Fruit fly (Drosophila melanogaster) whole organism, prepupa: ENCODE data around the gene CG15024.

Experiments used
- Blimp-1 ChIP-seq: fragments of 200-800 bp; sonication (Bioruptor generic); optimal IDR thresholded peaks from 3 replicates; lab custom pipeline; 2017; ENCODE audit warnings: missing biosample characterization, missing genetic modification characterization, mild to moderate bottlenecking, moderate library complexity, missing genetic modification reagents
- CG15336 ChIP-seq: fragments of 200-800 bp; sonication (Bioruptor generic); IDR thresholded peaks from 2 replicates; pipeline ENCODE4 v1.3.6; 2022; ENCODE audit warnings: missing biosample characterization, missing genetic modification characterization
- CG16779 ChIP-seq: fragments of 200-800 bp; sonication (Bioruptor generic); optimal IDR thresholded peaks from 3 replicates; lab custom pipeline; 2017; ENCODE audit warnings: missing biosample characterization, mild to moderate bottlenecking, missing genetic modification characterization
- CG32006 ChIP-seq: fragments of 200-800 bp; sonication (Bioruptor generic); optimal IDR thresholded peaks from 3 replicates; lab custom pipeline; 2017; ENCODE audit warnings: missing biosample characterization, mild to moderate bottlenecking, missing genetic modification characterization
- CG34406 ChIP-seq: fragments of 200-800 bp; sonication (Bioruptor generic); optimal IDR thresholded peaks from 3 replicates; lab custom pipeline; 2016; ENCODE audit warnings: missing biosample characterization, missing genetic modification characterization
- CG4318 ChIP-seq: fragments of 200-800 bp; sonication (Bioruptor generic); optimal IDR thresholded peaks from 3 replicates; lab custom pipeline; 2017; ENCODE audit warnings: missing biosample characterization, mild to moderate bottlenecking, missing genetic modification characterization
- CG6163 ChIP-seq: fragments of 200-800 bp; sonication (Bioruptor generic); IDR thresholded peaks from 3 replicates; pipeline ENCODE4 v1.3.6; 2022; ENCODE audit warnings: missing biosample characterization, missing genetic modification characterization
- CG6276 ChIP-seq: fragments of 200-800 bp; sonication (Bioruptor generic); optimal IDR thresholded peaks from 2 replicates; lab custom pipeline; 2017; ENCODE audit warnings: missing biosample characterization, mild to moderate bottlenecking, missing genetic modification characterization
- CG6792 ChIP-seq: fragments of 200-800 bp; sonication (Bioruptor generic); optimal IDR thresholded peaks from 3 replicates; lab custom pipeline; 2016; ENCODE audit warnings: missing biosample characterization, missing genetic modification characterization
- CG6854 ChIP-seq: fragments of 200-800 bp; sonication (Bioruptor generic); optimal IDR thresholded peaks from 2 replicates; lab custom pipeline; 2017; ENCODE audit warnings: missing biosample characterization, mild to moderate bottlenecking, missing genetic modification characterization
- CG7368 ChIP-seq: fragments of 200-800 bp; sonication (Bioruptor generic); optimal IDR thresholded peaks from 3 replicates; lab custom pipeline; 2016; ENCODE audit warnings: missing biosample characterization, missing genetic modification characterization
- CG8119 ChIP-seq: fragments of 200-800 bp; sonication (Bioruptor generic); IDR thresholded peaks from 3 replicates; pipeline ENCODE4 v1.3.6; 2022; ENCODE audit warnings: missing biosample characterization, missing genetic modification characterization
- CG8319 ChIP-seq: fragments of 200-800 bp; sonication (Bioruptor generic); optimal IDR thresholded peaks from 3 replicates; lab custom pipeline; 2016; ENCODE audit warnings: missing biosample characterization, missing genetic modification characterization
- CG8632 ChIP-seq: fragments of 200-800 bp; sonication (Bioruptor generic); optimal IDR thresholded peaks from 3 replicates; lab custom pipeline; 2016; ENCODE audit warnings: missing biosample characterization, missing genetic modification characterization
- CG9139 ChIP-seq: fragments of 200-800 bp; sonication (Bioruptor generic); optimal IDR thresholded peaks from 3 replicates; lab custom pipeline; 2017; ENCODE audit warnings: missing biosample characterization, mild to moderate bottlenecking, missing genetic modification characterization
- Eip78C ChIP-seq: fragments of 200-800 bp; sonication (Bioruptor generic); peaks from one replicate; lab custom pipeline; 2016; ENCODE audit warnings: missing biosample characterization, missing genetic modification characterization
- Eip93F ChIP-seq: fragments of 200-800 bp; sonication (Bioruptor generic); optimal IDR thresholded peaks from 2 replicates; lab custom pipeline; 2016; ENCODE audit warnings: missing biosample characterization, mild to moderate bottlenecking, missing genetic modification characterization
- Ets96B ChIP-seq: fragments of 200-800 bp; optimal IDR thresholded peaks from 2 replicates; lab custom pipeline; 2019; ENCODE audit warnings: missing biosample characterization, mild to moderate bottlenecking, missing genetic modification characterization, moderate library complexity
- Gug ChIP-seq: fragments of 200-800 bp; sonication (Bioruptor generic); IDR thresholded peaks from 2 replicates; pipeline ENCODE4 v1.3.6; 2022; ENCODE audit warnings: missing biosample characterization, missing genetic modification characterization
- Hr38 ChIP-seq: sonication (Bioruptor generic); optimal IDR thresholded peaks from 2 replicates; lab custom pipeline; 2016; ENCODE audit warnings: missing biosample characterization, missing genetic modification characterization
- Hr39 ChIP-seq: fragments of 200-800 bp; sonication (Bioruptor generic); optimal IDR thresholded peaks from 2 replicates; lab custom pipeline; 2016; ENCODE audit warnings: missing biosample characterization, missing genetic modification characterization
- Hr4 ChIP-seq: fragments of 200-800 bp; sonication (Bioruptor generic); optimal IDR thresholded peaks from 3 replicates; lab custom pipeline; 2016; ENCODE audit warnings: missing biosample characterization, missing genetic modification characterization
- Lpt ChIP-seq: fragments of 200-800 bp; sonication (Bioruptor generic); optimal IDR thresholded peaks from 3 replicates; lab custom pipeline; 2016; ENCODE audit warnings: missing biosample characterization, missing genetic modification characterization
- OdsH ChIP-seq: fragments of 200-800 bp; sonication (Bioruptor generic); optimal IDR thresholded peaks from 3 replicates; lab custom pipeline; 2016; ENCODE audit warnings: missing biosample characterization, missing genetic modification characterization
- Smox ChIP-seq: fragments of 200-800 bp; sonication (Bioruptor generic); optimal IDR thresholded peaks from 3 replicates; lab custom pipeline; 2016; ENCODE audit warnings: missing biosample characterization, missing genetic modification characterization
- Sox14 ChIP-seq: fragments of 200-800 bp; sonication (Bioruptor generic); optimal IDR thresholded peaks from 3 replicates; lab custom pipeline; 2016; ENCODE audit warnings: missing biosample characterization, missing genetic modification characterization
- Sox15 ChIP-seq: fragments of 200-800 bp; sonication (Bioruptor generic); optimal IDR thresholded peaks from 3 replicates; lab custom pipeline; 2016; ENCODE audit warnings: missing biosample characterization, missing genetic modification characterization
- achi ChIP-seq: fragments of 200-800 bp; sonication (Bioruptor generic); optimal IDR thresholded peaks from 3 replicates; lab custom pipeline; 2016; ENCODE audit warnings: missing biosample characterization, missing genetic modification characterization
- acj6 ChIP-seq: fragments of 200-800 bp; sonication (Bioruptor generic); optimal IDR thresholded peaks from 3 replicates; lab custom pipeline; 2016; ENCODE audit warnings: missing biosample characterization, missing genetic modification characterization
- dac ChIP-seq: fragments of 200-800 bp; sonication (Bioruptor generic); optimal IDR thresholded peaks from 2 replicates; lab custom pipeline; 2017; ENCODE audit warnings: missing biosample characterization, mild to moderate bottlenecking, missing genetic modification characterization
- esn ChIP-seq: fragments of 200-800 bp; sonication (Bioruptor generic); optimal IDR thresholded peaks from 2 replicates; lab custom pipeline; 2016; ENCODE audit warnings: missing biosample characterization, mild to moderate bottlenecking, missing genetic modification characterization, moderate library complexity
- lz ChIP-seq: fragments of 200-800 bp; sonication (Bioruptor generic); optimal IDR thresholded peaks from 3 replicates; lab custom pipeline; 2016; ENCODE audit warnings: missing biosample characterization, missing genetic modification characterization
- net ChIP-seq: fragments of 200-800 bp; sonication (Bioruptor generic); optimal IDR thresholded peaks from 3 replicates; lab custom pipeline; 2016; ENCODE audit warnings: missing biosample characterization, missing genetic modification characterization
- pdm3 ChIP-seq: fragments of 200-800 bp; sonication (Bioruptor generic); optimal IDR thresholded peaks from 3 replicates; lab custom pipeline; 2016; ENCODE audit warnings: missing biosample characterization, missing genetic modification characterization
- salr ChIP-seq, 2 experiments: fragments of 200-800 bp; sonication (Bioruptor generic); optimal IDR thresholded peaks; 3 replicates each; lab custom pipeline; 2016 to 2018; ENCODE audit warnings: missing biosample characterization in 2 of 2, missing genetic modification characterization in 2 of 2, mild to moderate bottlenecking in 1 of 2
- spab ChIP-seq: fragments of 200-800 bp; sonication (Bioruptor generic); optimal IDR thresholded peaks from 2 replicates; lab custom pipeline; 2017; ENCODE audit warnings: missing biosample characterization, mild to moderate bottlenecking, missing genetic modification characterization, missing genetic modification reagents
- ss ChIP-seq, 2 experiments: fragments of 200-800 bp; sonication (Bioruptor generic); optimal IDR thresholded peaks; 2 replicates in 1 of 2; 3 replicates in 1 of 2; lab custom pipeline; 2017 to 2018; ENCODE audit warnings: mild to moderate bottlenecking in 2 of 2, missing biosample characterization in 2 of 2, missing genetic modification characterization in 2 of 2, moderate library complexity in 1 of 2
- topi ChIP-seq: fragments of 200-800 bp; sonication (Bioruptor generic); optimal IDR thresholded peaks from 3 replicates; lab custom pipeline; 2016; ENCODE audit warnings: missing biosample characterization, missing genetic modification characterization
- vri ChIP-seq: fragments of 200-800 bp; sonication (Bioruptor generic); optimal IDR thresholded peaks from 3 replicates; lab custom pipeline; 2016; ENCODE audit warnings: missing biosample characterization, mild to moderate bottlenecking, missing genetic modification characterization

The CG15024 gene

DNA sequence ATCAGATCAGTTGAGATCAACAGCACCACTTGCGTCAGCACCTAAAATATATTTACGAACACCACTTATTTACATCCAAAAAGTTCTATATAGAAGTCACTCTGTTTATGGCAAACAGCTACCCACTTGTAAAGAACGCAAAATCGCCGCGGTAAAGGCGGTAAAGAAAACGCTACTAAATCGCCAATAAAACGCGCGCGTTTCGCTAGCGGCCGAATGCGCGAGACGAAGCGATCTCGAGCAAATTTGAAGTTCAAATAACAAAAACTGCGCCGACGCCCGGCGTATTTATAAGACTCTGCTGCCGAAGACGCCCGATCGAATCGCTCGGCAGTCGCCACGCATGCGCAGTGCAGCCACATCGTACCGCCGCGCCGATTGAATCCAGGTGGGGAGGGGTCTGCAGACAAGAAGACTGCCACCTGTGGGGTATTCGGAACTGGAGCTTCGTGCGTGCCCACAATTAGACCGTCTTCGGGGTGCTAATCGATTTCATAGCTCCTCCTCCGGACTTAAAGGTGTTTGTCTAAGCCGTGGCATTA is 27.1 kb upstream of the CG15024 start, which contains the start of gene CG13722:
Gene CG13722 (minus strand): TSS at position 262 of the 542 bp plus-strand sequence.
- TF ChIP-seq lz (GFP tag; lab: Kevin White, UChicago) (no peak), salr (GFP tag; optimal IDR thresholded peaks at IDR 0.05; lab: Kevin White, UChicago) (no peak), CG4318 (GFP tag; lab: Kevin White, UChicago) (no peak), CG6163 (GFP tag; lab: Robert Waterston, UW) (no peak; the same call in 2 of the 3 replicates), CG9139 (GFP tag; lab: Kevin White, UChicago) (no peak), ss (GFP tag; optimal IDR thresholded peaks at IDR 0.05; lab: Kevin White, UChicago) (peak; percentile 28 to 79), Hr38 (no peak)

DNA sequence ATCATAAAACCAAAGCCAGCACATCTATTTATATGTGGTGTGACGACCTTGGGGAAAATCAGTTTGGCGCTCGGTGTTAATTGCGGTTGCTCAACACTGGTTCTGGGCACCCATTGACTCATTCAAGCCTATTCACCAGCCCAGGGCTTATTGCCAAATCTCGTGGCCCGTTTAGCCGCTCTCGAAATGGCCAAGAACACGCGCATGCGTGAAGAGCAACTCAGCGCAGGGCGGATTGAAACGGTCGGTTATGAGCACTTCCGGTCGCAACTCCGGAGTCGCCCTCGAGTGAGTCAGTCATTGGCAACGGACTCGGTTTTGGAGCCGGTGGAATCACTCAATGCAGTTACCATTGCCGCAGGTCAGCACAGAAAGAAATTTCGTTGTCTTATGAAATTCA is 25.9 kb upstream of the CG15024 start:
- TF ChIP-seq acj6 (GFP tag; lab: Kevin White, UChicago) (no peak), Gug (no peak), dac (no peak), lz (GFP tag; lab: Kevin White, UChicago) (no peak), CG7368 (GFP tag; lab: Kevin White, UChicago) (no peak), CG34406 (no peak), CG6792 (GFP tag; lab: Kevin White, UChicago) (no peak), net (no peak), Eip78C (GFP tag; lab: Kevin White, UChicago) (no peak), spab (GFP tag; lab: Kevin White, UChicago) (no peak)

DNA sequence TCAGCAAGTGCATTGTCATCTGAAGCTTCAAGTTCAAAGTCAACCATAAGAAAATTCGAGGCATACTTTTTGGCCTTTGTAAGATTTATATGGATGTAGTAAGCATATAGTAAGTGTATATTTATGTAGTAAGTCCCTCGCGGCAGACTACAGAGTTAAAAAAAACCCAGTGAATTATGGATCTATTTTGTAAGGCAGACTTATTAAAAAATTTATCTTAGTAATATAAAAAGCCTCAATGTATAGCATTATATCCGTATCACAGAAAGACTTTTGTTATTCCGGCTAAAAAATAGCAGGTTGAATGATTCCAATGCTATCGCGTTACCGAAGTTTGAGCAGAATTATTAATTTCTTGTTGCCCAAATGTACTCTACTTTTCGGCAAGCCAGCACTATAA is 21.0 kb upstream of the CG15024 start:
- TF ChIP-seq Smox (GFP tag; lab: Kevin White, UChicago), result peak; percentile 3
- no peak for TF ChIP-seq Lpt (GFP tag; lab: Kevin White, UChicago)
- TF ChIP-seq Eip93F, result no peak
- TF ChIP-seq Blimp-1 (GFP tag; lab: Kevin White, UChicago), result no peak
- no peak for TF ChIP-seq spab (GFP tag; lab: Kevin White, UChicago)
- no peak for TF ChIP-seq CG16779 (tag; lab: Kevin White, UChicago)
- TF ChIP-seq Eip78C (GFP tag; lab: Kevin White, UChicago), result peak; percentile 65
- TF ChIP-seq CG4318 (GFP tag; lab: Kevin White, UChicago), result no peak
- TF ChIP-seq Sox15 (GFP tag; lab: Kevin White, UChicago), result no peak
- TF ChIP-seq OdsH, result no peak
- peak; percentile 1 for TF ChIP-seq achi
- no peak for TF ChIP-seq salr (GFP tag; optimal IDR thresholded peaks at IDR 0.05; lab: Kevin White, UChicago)
- peak; percentile 24 for TF ChIP-seq Hr4 (GFP tag; lab: Kevin White, UChicago)
- no peak for TF ChIP-seq dac
- no peak for TF ChIP-seq CG32006 (GFP tag; lab: Kevin White, UChicago)

DNA sequence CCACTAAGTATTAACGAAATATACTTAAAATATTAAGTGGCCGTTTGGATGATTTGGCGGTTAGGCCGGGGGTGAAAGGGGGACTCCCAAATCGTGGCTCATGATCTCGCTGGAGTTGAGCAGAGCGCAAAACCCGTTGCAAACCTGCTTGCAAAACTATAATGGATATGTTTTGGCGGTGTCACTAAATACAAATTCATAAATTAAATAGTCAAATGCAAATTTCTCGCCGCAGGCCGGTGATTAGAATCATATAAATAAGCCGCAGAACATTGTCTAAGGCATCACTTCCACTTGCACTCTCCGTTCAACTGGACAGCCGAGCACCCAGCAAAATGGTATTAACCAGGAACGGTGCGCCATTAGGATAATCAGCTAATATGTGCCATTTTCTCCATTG is 18.9 kb upstream of the CG15024 start, which contains the start of gene CG11350:
Gene CG11350 (plus strand): TSS at position 301 of the 400 bp plus-strand sequence.
- TF ChIP-seq CG6276 (GFP tag; lab: Kevin White, UChicago) (no peak), CG34406 (no peak), topi (GFP tag; lab: Kevin White, UChicago) (no peak), achi (no peak), Sox15 (GFP tag; lab: Kevin White, UChicago) (no peak), CG4318 (GFP tag; lab: Kevin White, UChicago) (no peak), pdm3 (GFP tag; lab: Kevin White, UChicago) (no peak), CG8119 (GFP tag; lab: Robert Waterston, UW) (no peak), CG8319 (GFP tag; lab: Kevin White, UChicago) (no peak), Hr39 (GFP tag; lab: Kevin White, UChicago) (no peak), vri (no peak), esn (GFP tag; lab: Kevin White, UChicago) (no peak), Sox14 (GFP tag; lab: Kevin White, UChicago) (no peak), Ets96B (no peak), CG15336 (no peak), CG8632 (GFP tag; lab: Kevin White, UChicago) (no peak), CG6854 (GFP tag; lab: Kevin White, UChicago) (no peak), net (no peak)
